Fruit fly (Drosophila melanogaster) whole organism, pupa: ENCODE data around the gene CG8135.

Experiments
- CG12605 ChIP-seq: fragments of 200-800 bp; sonication (Bioruptor generic); IDR thresholded peaks from 2 replicates; pipeline ENCODE4 v1.3.6; 2022; ENCODE audit warnings: missing biosample characterization, missing genetic modification characterization
- CG9948 ChIP-seq: fragments of 200-800 bp; sonication (Bioruptor generic); optimal IDR thresholded peaks from 2 replicates; lab custom pipeline; 2018; ENCODE audit warnings: missing biosample characterization, mild to moderate bottlenecking, missing genetic modification characterization, moderate library complexity
- EcR ChIP-seq: fragments of 200-800 bp; sonication (Bioruptor generic); optimal IDR thresholded peaks from 3 replicates; lab custom pipeline; 2019; ENCODE audit warnings: missing biosample characterization, missing genetic modification characterization, mild to moderate bottlenecking, moderate library complexity, missing genetic modification reagents
- Pif1B ChIP-seq: fragments of 200-800 bp; sonication (Bioruptor generic); optimal IDR thresholded peaks from 3 replicates; lab custom pipeline; 2016; ENCODE audit warnings: missing biosample characterization, missing genetic modification characterization

- no peak for TF ChIP-seq CG12605 (GFP tag; lab: Robert Waterston, UW)
- TF ChIP-seq Pif1B: no peak
- no peak for TF ChIP-seq EcR (GFP tag; lab: Kevin White, UChicago)
- no peak for TF ChIP-seq CG9948 (tag; lab: Kevin White, UChicago)
These were observed 29.1 kb downstream of the CG8135 start for dm6 chr3R:9433270-9433669.
